Fruit fly (Drosophila melanogaster): Measurements from ENCODE around the gene cDIP.
A peak's percentile ranks its signal among the peaks of the same experiment; 100 is the strongest.

The cDIP gene

DNA sequence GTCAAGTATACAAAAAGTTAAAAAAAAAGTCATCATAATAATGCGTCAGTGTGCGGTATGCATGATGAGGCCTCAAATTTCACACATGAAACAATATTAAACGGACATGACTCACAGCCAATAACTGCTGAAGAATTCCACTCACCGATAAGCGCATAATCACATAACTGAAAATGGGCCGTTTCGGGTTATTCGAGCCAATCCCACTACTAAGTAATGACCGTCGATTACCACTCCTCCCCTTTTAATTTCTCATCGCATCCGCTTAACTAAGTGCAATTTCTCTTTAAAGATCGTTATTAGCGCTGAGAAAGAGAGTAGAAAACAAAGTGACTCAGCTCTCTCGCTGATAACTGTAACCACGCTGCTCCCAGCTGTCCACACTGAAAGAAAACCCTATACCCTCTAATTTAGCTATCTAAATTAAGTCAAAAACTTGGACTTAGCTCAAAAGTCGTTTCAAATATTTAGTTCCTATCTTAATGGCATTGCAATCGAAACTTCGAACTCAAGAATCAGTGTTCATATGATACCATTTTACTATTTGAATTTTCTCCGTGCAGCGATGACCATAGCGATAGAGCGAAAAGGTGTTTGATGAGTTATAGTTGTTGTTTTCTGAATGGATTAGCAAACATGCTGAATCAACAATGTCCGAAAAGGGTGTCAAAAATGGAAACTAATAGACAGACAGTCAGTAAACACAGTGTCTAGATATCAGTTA, 48.0 kb downstream of the cDIP start (continued):
- TF ChIP-seq unpg (GFP tag; optimal IDR thresholded peaks at IDR 0.05) (peak; percentile 92), CG17186 (GFP tag; optimal IDR thresholded peaks at IDR 0.05) (peak; percentile 58), crp (GFP tag; optimal IDR thresholded peaks at IDR 0.05) (peak in 1 of 2 experiments; percentile 65), sd (tag; optimal IDR thresholded peaks at IDR 0.05) (peak; percentile 81), CG12155 (GFP tag; optimal IDR thresholded peaks at IDR 0.05) (peak; percentile 79), Dip2 (GFP tag; IDR thresholded peaks at IDR 0.05) (no peak), Hr3 (GFP tag; optimal IDR thresholded peaks at IDR 0.05) (peak; percentile 80), Dref (GFP tag; IDR thresholded peaks at IDR 0.05) (no peak), CG14441 (GFP tag; IDR thresholded peaks at IDR 0.05) (peak; percentile 85), CG5180 (GFP tag; optimal IDR thresholded peaks at IDR 0.05) (peak; percentile 40), YL-1 (GFP tag; optimal IDR thresholded peaks at IDR 0.05) (peak; percentile 45), Bgb (GFP tag; IDR thresholded peaks at IDR 0.05; ENCODE audit: partially characterized antibody) (no peak), CG4404 (GFP tag; IDR thresholded peaks at IDR 0.05) (peak; percentile 61), Asciz (GFP tag; optimal IDR thresholded peaks at IDR 0.05) (peak; percentile 81), Dp (GFP tag; optimal IDR thresholded peaks at IDR 0.05) (no peak), CG2712 (tag; optimal IDR thresholded peaks at IDR 0.05) (peak; percentile 93), mld (GFP tag; IDR thresholded peaks at IDR 0.05; ENCODE audit: partially characterized antibody) (no peak), CkIIα-i1 (GFP tag; IDR thresholded peaks at IDR 0.05) (no peak; the same call in 1 of the 2 replicates), Xrp1 (GFP tag; IDR thresholded peaks at IDR 0.05) (peak; percentile 91), ssp (GFP tag; IDR thresholded peaks at IDR 0.05) (peak; percentile 62), CoRest (tag; optimal IDR thresholded peaks at IDR 0.05) (peak; percentile 87), CG4854 (GFP tag; optimal IDR thresholded peaks at IDR 0.05) (peak; percentile 78), org-1 (GFP tag; optimal IDR thresholded peaks at IDR 0.05) (peak; percentile 89), CG16815 (GFP tag; optimal IDR thresholded peaks at IDR 0.05) (peak; percentile 45), Dek (tag; optimal IDR thresholded peaks at IDR 0.05) (peak; percentile 86), bab2 (GFP tag; optimal IDR thresholded peaks at IDR 0.05) (peak; percentile 93), CG7928 (GFP tag; optimal IDR thresholded peaks at IDR 0.05) (peak; percentile 35), pan (optimal IDR thresholded peaks at IDR 0.05) (no peak), pan (GFP tag; optimal IDR thresholded peaks at IDR 0.05 in 1 of 2, IDR thresholded peaks at IDR 0.05 in 1 of 2) (peak in 1 of 2 experiments; percentile 91), CG8924 (tag; optimal IDR thresholded peaks at IDR 0.05) (peak; percentile 90), hb (GFP tag; IDR thresholded peaks at IDR 0.05; ENCODE audit: partially characterized antibody) (no peak), peb (GFP tag; IDR thresholded peaks at IDR 0.05) (peak; percentile 74), CG1602 (GFP tag; optimal IDR thresholded peaks at IDR 0.05) (peak; percentile 75), Doc2 (GFP tag; IDR thresholded peaks at IDR 0.05) (no peak), Hsf (GFP tag; optimal IDR thresholded peaks at IDR 0.05) (peak; percentile 91), Ets97D (GFP tag; optimal IDR thresholded peaks at IDR 0.05) (peak; percentile 68), CG17612 (GFP tag; IDR thresholded peaks at IDR 0.05) (peak; percentile 36; the same call in 1 of the 2 replicates), zen2 (GFP tag; IDR thresholded peaks at IDR 0.05; ENCODE audit: partially characterized antibody) (no peak), croc (GFP tag; conservative IDR thresholded peaks at IDR 0.05) (peak; percentile 78), CG13894 (tag; optimal IDR thresholded peaks at IDR 0.05) (peak; percentile 21), CG13287 (GFP tag; IDR thresholded peaks at IDR 0.05; ENCODE audit: partially characterized antibody) (no peak), D19B (GFP tag; optimal IDR thresholded peaks at IDR 0.05) (peak; percentile 55), vfl (GFP tag; optimal IDR thresholded peaks at IDR 0.05) (peak; percentile 78), CG31224 (GFP tag; IDR thresholded peaks at IDR 0.05) (peak; percentile 75), fd64A (GFP tag; optimal IDR thresholded peaks at IDR 0.05) (peak; percentile 88), knrl (GFP tag; IDR thresholded peaks at IDR 0.05; ENCODE audit: partially characterized antibody) (no peak), CG3407 (GFP tag; optimal IDR thresholded peaks at IDR 0.05) (peak; percentile 90), CG17359 (tag; optimal IDR thresholded peaks at IDR 0.05) (peak; percentile 89), CG31365 (tag; optimal IDR thresholded peaks at IDR 0.05) (peak; percentile 81)

Measured in whole organism, embryonic.